Fruit fly (Drosophila melanogaster) whole organism, embryonic: ENCODE results near the gene CG34453.

Experiments
- Atf3 ChIP-seq: fragments of 200-800 bp; sonication (Bioruptor generic); optimal IDR thresholded peaks from 3 replicates; lab custom pipeline; 2016; ENCODE audit warnings: missing biosample characterization, missing genetic modification characterization
- CG10462 ChIP-seq: fragments of 200-800 bp; sonication (Bioruptor generic); optimal IDR thresholded peaks from 2 replicates; lab custom pipeline; 2016; ENCODE audit warnings: missing biosample characterization, missing genetic modification characterization
- CG11723 ChIP-seq: fragments of 200-800 bp; sonication (Bioruptor generic); optimal IDR thresholded peaks from 2 replicates; lab custom pipeline; 2017; ENCODE audit warnings: missing biosample characterization, mild to moderate bottlenecking, missing genetic modification characterization
- CG12391 ChIP-seq: fragments of 200-800 bp; sonication (Bioruptor generic); optimal IDR thresholded peaks from 3 replicates; lab custom pipeline; 2018; ENCODE audit warnings: missing biosample characterization, mild to moderate bottlenecking, missing genetic modification characterization, moderate library complexity
- CG12942 ChIP-seq: fragments of 200-800 bp; sonication (Bioruptor generic); optimal IDR thresholded peaks from 3 replicates; lab custom pipeline; 2016; ENCODE audit warnings: missing biosample characterization, missing genetic modification characterization
- CG14710 ChIP-seq: fragments of 200-800 bp; sonication (Bioruptor generic); optimal IDR thresholded peaks from 3 replicates; lab custom pipeline; 2019; ENCODE audit warnings: missing biosample characterization, mild to moderate bottlenecking, missing genetic modification characterization, moderate library complexity
- CG14965 ChIP-seq: fragments of 200-800 bp; sonication (Bioruptor generic); optimal IDR thresholded peaks from 2 replicates; lab custom pipeline; 2016; ENCODE audit warnings: missing biosample characterization, missing genetic modification characterization, borderline replicate concordance
- CG15696 ChIP-seq: fragments of 200-800 bp; sonication (Bioruptor generic); optimal IDR thresholded peaks from 2 replicates; lab custom pipeline; 2019; ENCODE audit warnings: missing biosample characterization, mild to moderate bottlenecking, missing genetic modification characterization, moderate library complexity
- CG18599 ChIP-seq: fragments of 200-800 bp; sonication (Bioruptor generic); optimal IDR thresholded peaks from 3 replicates; lab custom pipeline; 2017; ENCODE audit warnings: missing biosample characterization, missing genetic modification characterization, mild to moderate bottlenecking, moderate library complexity, missing genetic modification reagents
- CG2875 ChIP-seq: fragments of 200-800 bp; sonication (Bioruptor generic); optimal IDR thresholded peaks from 2 replicates; lab custom pipeline; 2017; ENCODE audit warnings: missing biosample characterization, mild to moderate bottlenecking, missing genetic modification characterization, missing genetic modification reagents
- CG31365 ChIP-seq: fragments of 200-800 bp; sonication (Bioruptor generic); optimal IDR thresholded peaks from 2 replicates; lab custom pipeline; 2018; ENCODE audit warnings: missing biosample characterization, mild to moderate bottlenecking, missing genetic modification characterization
- CG3726 ChIP-seq: fragments of 200-800 bp; sonication (Bioruptor generic); IDR thresholded peaks from 3 replicates; pipeline ENCODE4, ENCODE4 v1.3.6; 2022; ENCODE audit warnings: missing biosample characterization, missing genetic modification characterization
- CG4328 ChIP-seq: fragments of 200-800 bp; sonication (Bioruptor generic); optimal IDR thresholded peaks from 3 replicates; lab custom pipeline; 2017; ENCODE audit warnings: missing biosample characterization, missing genetic modification reagents, missing genetic modification characterization
- CG4404 ChIP-seq: fragments of 200-800 bp; sonication (Bioruptor generic); IDR thresholded peaks from 2 replicates; pipeline ENCODE4 v1.3.6; 2022; ENCODE audit warnings: missing biosample characterization, missing genetic modification characterization
- CG4820 ChIP-seq: fragments of 200-800 bp; sonication (Bioruptor generic); optimal IDR thresholded peaks from 3 replicates; lab custom pipeline; 2016; ENCODE audit warnings: missing biosample characterization, missing genetic modification characterization
- CG6654 ChIP-seq: fragments of 200-800 bp; sonication (Bioruptor generic); optimal IDR thresholded peaks from 2 replicates; lab custom pipeline; 2017; ENCODE audit warnings: missing biosample characterization, mild to moderate bottlenecking, missing genetic modification characterization
- CG6813 ChIP-seq: fragments of 200-800 bp; sonication (Bioruptor generic); optimal IDR thresholded peaks from 2 replicates; lab custom pipeline; 2017; ENCODE audit warnings: missing biosample characterization, missing genetic modification characterization, mild to moderate bottlenecking, moderate library complexity, missing genetic modification reagents
- CG7786 ChIP-seq: fragments of 200-800 bp; sonication (Bioruptor generic); optimal IDR thresholded peaks from 2 replicates; lab custom pipeline; 2016; ENCODE audit warnings: missing biosample characterization, missing genetic modification characterization
- CG7839 ChIP-seq: fragments of 200-800 bp; sonication (Bioruptor generic); optimal IDR thresholded peaks from 3 replicates; lab custom pipeline; 2018; ENCODE audit warnings: missing biosample characterization, mild to moderate bottlenecking, missing genetic modification characterization, moderate library complexity
- CG7963 ChIP-seq: fragments of 200-800 bp; sonication (Bioruptor generic); IDR thresholded peaks from 3 replicates; pipeline ENCODE4 v1.3.6; 2022; ENCODE audit warnings: missing biosample characterization, missing genetic modification characterization; ENCODE audit not compliant: partially characterized antibody
- CG7987 ChIP-seq: fragments of 200-800 bp; sonication (Bioruptor generic); optimal IDR thresholded peaks from 2 replicates; lab custom pipeline; 2018; ENCODE audit warnings: missing biosample characterization, mild to moderate bottlenecking, missing genetic modification characterization, moderate library complexity
- CG8765 ChIP-seq: fragments of 200-800 bp; sonication (Bioruptor generic); IDR thresholded peaks from 2 replicates; pipeline ENCODE4 v1.3.6; 2022; ENCODE audit warnings: missing biosample characterization, missing genetic modification characterization
- CG9215 ChIP-seq: fragments of 200-800 bp; sonication (Bioruptor generic); IDR thresholded peaks from 2 replicates; pipeline ENCODE4 v1.3.6; 2022; ENCODE audit warnings: missing biosample characterization, missing genetic modification characterization
- CG9932 ChIP-seq: fragments of 200-800 bp; sonication (Bioruptor generic); IDR thresholded peaks from 2 replicates; pipeline ENCODE4 v1.3.6; 2022; ENCODE audit warnings: missing biosample characterization, missing genetic modification characterization
- Gug ChIP-seq: fragments of 200-800 bp; sonication (Bioruptor generic); IDR thresholded peaks from 4 replicates; pipeline ENCODE4 v1.3.6; 2022; ENCODE audit warnings: missing biosample characterization, missing genetic modification characterization
- Hand ChIP-seq: fragments of 200-800 bp; sonication (Bioruptor generic); optimal IDR thresholded peaks from 2 replicates; lab custom pipeline; 2017; ENCODE audit warnings: mild to moderate bottlenecking, missing biosample characterization, missing genetic modification reagents, missing genetic modification characterization
- MTF-1 ChIP-seq: fragments of 200-800 bp; sonication (Bioruptor generic); optimal IDR thresholded peaks from 2 replicates; lab custom pipeline; 2018; ENCODE audit warnings: missing biosample characterization, mild to moderate bottlenecking, missing genetic modification characterization, borderline replicate concordance
- NK7.1 ChIP-seq: fragments of 200-800 bp; sonication (Bioruptor generic); optimal IDR thresholded peaks from 3 replicates; lab custom pipeline; 2016; ENCODE audit warnings: missing biosample characterization, missing genetic modification characterization
- Nf-YA ChIP-seq: fragments of 200-800 bp; sonication (Bioruptor generic); IDR thresholded peaks from 2 replicates; pipeline ENCODE4 v1.3.6; 2022; ENCODE audit warnings: missing biosample characterization, missing genetic modification characterization
- PHDP ChIP-seq: fragments of 200-800 bp; sonication (Bioruptor generic); optimal IDR thresholded peaks from 3 replicates; lab custom pipeline; 2018; ENCODE audit warnings: missing biosample characterization, mild to moderate bottlenecking, missing genetic modification characterization, moderate library complexity
- Side ChIP-seq: fragments of 200-800 bp; sonication (Bioruptor generic); optimal IDR thresholded peaks from 2 replicates; lab custom pipeline; 2016; ENCODE audit warnings: missing biosample characterization, missing genetic modification characterization
- Sin3A ChIP-seq: fragments of >200 bp; optimal IDR thresholded peaks from 2 replicates; lab custom pipeline; 2018
- ac ChIP-seq: fragments of 200-800 bp; sonication (Bioruptor generic); optimal IDR thresholded peaks from 3 replicates; lab custom pipeline; 2017; ENCODE audit warnings: missing biosample characterization, mild to moderate bottlenecking, missing genetic modification characterization
- ap ChIP-seq: fragments of 200-800 bp; sonication (Bioruptor generic); IDR thresholded peaks from 2 replicates; pipeline ENCODE4 v1.3.6; 2022; ENCODE audit warnings: missing biosample characterization, missing genetic modification characterization
- ara ChIP-seq: fragments of 200-800 bp; sonication (Bioruptor generic); IDR thresholded peaks from 2 replicates; pipeline ENCODE4 v1.3.6; 2022; ENCODE audit warnings: missing biosample characterization, missing genetic modification characterization
- br ChIP-seq: fragments of >200 bp; optimal IDR thresholded peaks from 2 replicates; lab custom pipeline; 2017
- cato ChIP-seq: fragments of 200-800 bp; sonication (Bioruptor generic); optimal IDR thresholded peaks from 2 replicates; lab custom pipeline; 2016; ENCODE audit warnings: missing biosample characterization, missing genetic modification characterization, borderline replicate concordance
- dpn ChIP-seq, 2 experiments: fragments of 200-800 bp; sonication (Bioruptor generic); optimal IDR thresholded peaks; 3 replicates each; lab custom pipeline; 2016; ENCODE audit warnings: missing biosample characterization in 2 of 2, missing genetic modification characterization in 2 of 2
- exex ChIP-seq: fragments of 200-800 bp; sonication (Bioruptor generic); optimal IDR thresholded peaks from 4 replicates; lab custom pipeline; 2018; ENCODE audit warnings: missing biosample characterization, mild to moderate bottlenecking, missing genetic modification characterization, moderate library complexity
- jigr1 ChIP-seq: fragments of 200-800 bp; sonication (Bioruptor generic); IDR thresholded peaks from 3 replicates; pipeline ENCODE4 v1.3.6; 2022; ENCODE audit warnings: missing biosample characterization, missing genetic modification characterization
- onecut ChIP-seq: fragments of 200-800 bp; sonication (Bioruptor generic); IDR thresholded peaks from 2 replicates; pipeline ENCODE4 v1.3.6; 2022; ENCODE audit warnings: missing biosample characterization, missing genetic modification characterization
- org-1 ChIP-seq: fragments of 200-800 bp; sonication (Bioruptor generic); optimal IDR thresholded peaks from 2 replicates; lab custom pipeline; 2017; ENCODE audit warnings: missing biosample characterization, missing genetic modification characterization
- schlank ChIP-seq: fragments of 200-800 bp; sonication (Bioruptor generic); optimal IDR thresholded peaks from 2 replicates; lab custom pipeline; 2018; ENCODE audit warnings: missing biosample characterization, mild to moderate bottlenecking, missing genetic modification characterization
- sd ChIP-seq: fragments of 200-800 bp; sonication (Bioruptor generic); optimal IDR thresholded peaks from 3 replicates; lab custom pipeline; 2018; ENCODE audit warnings: missing biosample characterization, mild to moderate bottlenecking, missing genetic modification characterization, moderate library complexity
- sens-2 ChIP-seq: fragments of 200-800 bp; sonication (Bioruptor generic); IDR thresholded peaks from 2 replicates; pipeline ENCODE4 v1.3.6; 2022; ENCODE audit warnings: missing biosample characterization, missing genetic modification characterization
- sima ChIP-seq: fragments of 200-800 bp; sonication (Bioruptor generic); optimal IDR thresholded peaks from 2 replicates; lab custom pipeline; 2016; ENCODE audit warnings: missing biosample characterization, missing genetic modification characterization
- slbo ChIP-seq: fragments of 200-800 bp; sonication (Bioruptor generic); IDR thresholded peaks from 2 replicates; pipeline ENCODE4 v1.3.6; 2022; ENCODE audit warnings: missing biosample characterization, missing genetic modification characterization
- sna ChIP-seq: fragments of 200-800 bp; sonication (Bioruptor generic); IDR thresholded peaks from 2 replicates; pipeline ENCODE4 v1.3.6; 2022; ENCODE audit warnings: missing biosample characterization, missing genetic modification characterization; ENCODE audit not compliant: partially characterized antibody
- sug ChIP-seq: fragments of 200-800 bp; optimal IDR thresholded peaks from 2 replicates; lab custom pipeline; 2019; ENCODE audit warnings: missing biosample characterization, mild to moderate bottlenecking, missing genetic modification characterization, moderate library complexity
- trh ChIP-seq: fragments of 200-800 bp; sonication (Bioruptor generic); optimal IDR thresholded peaks from 2 replicates; lab custom pipeline; 2016; ENCODE audit warnings: missing biosample characterization, missing genetic modification characterization

CG34453 gene

dm6 chr3L:270760-271500, 37.8 kb upstream of the CG34453 start, which contains the start of gene miple2 (continued):
- TF ChIP-seq CG8765 (GFP tag; lab: Robert Waterston, UW) (no peak), PHDP (tag; lab: Kevin White, UChicago) (peak; percentile 53), org-1 (GFP tag; lab: Kevin White, UChicago) (peak; percentile 54), CG3726 (GFP tag; lab: Robert Waterston, UW) (no peak), Nf-YA (GFP tag; lab: Robert Waterston, UW) (no peak), CG2875 (GFP tag; lab: Kevin White, UChicago) (peak; percentile 53), CG14965 (GFP tag; lab: Kevin White, UChicago) (peak; percentile 10), CG4820 (GFP tag; lab: Kevin White, UChicago) (peak; percentile 38), ara (GFP tag; lab: Robert Waterston, UW) (peak; percentile 53; the same call in 1 of the 2 replicates), dpn (GFP tag; optimal IDR thresholded peaks at IDR 0.05; lab: Kevin White, UChicago) (peak; percentile 13 to 38), CG4328 (peak; percentile 75), CG4404 (GFP tag; lab: Robert Waterston, UW) (no peak), sd (peak; percentile 92), br (lab: Kevin White, UChicago) (no peak), ap (GFP tag; lab: Robert Waterston, UW) (no peak), sna (GFP tag; lab: Robert Waterston, UW) (no peak), CG12391 (peak; percentile 46), CG31365 (tag; lab: Kevin White, UChicago) (peak; percentile 27), ac (GFP tag; lab: Kevin White, UChicago) (peak; percentile 40), Side (GFP tag; lab: Kevin White, UChicago) (peak; percentile 53), jigr1 (GFP tag; lab: Robert Waterston, UW) (no peak), Gug (GFP tag; lab: Robert Waterston, UW) (no peak), cato (GFP tag; lab: Kevin White, UChicago) (no peak), Atf3 (no peak), schlank (tag; lab: Kevin White, UChicago) (no peak), CG18599 (peak; percentile 64), CG6654 (no peak), CG12942 (GFP tag; lab: Kevin White, UChicago) (peak; percentile 21), CG7839 (tag; lab: Kevin White, UChicago) (no peak), sens-2 (GFP tag; lab: Robert Waterston, UW) (no peak), CG7963 (GFP tag; lab: Robert Waterston, UW) (no peak), CG11723 (GFP tag; lab: Kevin White, UChicago) (no peak), CG6813 (GFP tag; lab: Kevin White, UChicago) (peak; percentile 65), onecut (GFP tag; lab: Robert Waterston, UW) (0 out of 2 replicates have a peak, but pooled peaks have one; percentile 25), MTF-1 (GFP tag; lab: Kevin White, UChicago) (no peak), CG9215 (no peak), Sin3A (lab: Kevin White, UChicago) (no peak), exex (peak; percentile 65), Hand (GFP tag; lab: Kevin White, UChicago) (peak; percentile 52), sug (tag; lab: Kevin White, UChicago) (peak; percentile 37), CG7987 (GFP tag; lab: Kevin White, UChicago) (peak; percentile 36), CG10462 (no peak), NK7.1 (GFP tag; lab: Kevin White, UChicago) (no peak), CG14710 (tag; lab: Kevin White, UChicago) (peak; percentile 55), CG7786 (GFP tag; lab: Kevin White, UChicago) (peak; percentile 46), CG15696 (tag; lab: Kevin White, UChicago) (peak; percentile 65), slbo (GFP tag; lab: Robert Waterston, UW) (no peak), sima (GFP tag; lab: Kevin White, UChicago) (no peak), trh (peak; percentile 12), CG9932 (GFP tag; lab: Robert Waterston, UW) (no peak)
